Fruit fly (Drosophila melanogaster) whole organism, adult: Measurements from ENCODE around the gene Hibch.

Experiments
- CG11617 ChIP-seq: fragments of 200-800 bp; sonication (Bioruptor generic); optimal IDR thresholded peaks from 2 replicates; lab custom pipeline; 2017; ENCODE audit warnings: mild to moderate bottlenecking, missing biosample characterization, missing genetic modification reagents, missing genetic modification characterization
- CG12768 ChIP-seq: fragments of 200-800 bp; sonication (Bioruptor generic); optimal IDR thresholded peaks from 2 replicates; lab custom pipeline; 2017; ENCODE audit warnings: missing biosample characterization, missing genetic modification characterization, mild to moderate bottlenecking, moderate library complexity, missing genetic modification reagents
- CG14711 ChIP-seq: fragments of 200-800 bp; sonication (Bioruptor generic); optimal IDR thresholded peaks from 2 replicates; lab custom pipeline; 2018; ENCODE audit warnings: missing biosample characterization, mild to moderate bottlenecking, missing genetic modification characterization, moderate library complexity
- CG1620 ChIP-seq: fragments of 200-800 bp; sonication (Bioruptor generic); optimal IDR thresholded peaks from 2 replicates; lab custom pipeline; 2016; ENCODE audit warnings: missing biosample characterization, missing genetic modification characterization
- CG33017 ChIP-seq: fragments of 200-800 bp; sonication (Bioruptor generic); optimal IDR thresholded peaks from 2 replicates; lab custom pipeline; 2018; ENCODE audit warnings: missing biosample characterization, mild to moderate bottlenecking, missing genetic modification characterization, moderate library complexity
- CG5204 ChIP-seq: fragments of 200-800 bp; sonication (Bioruptor generic); optimal IDR thresholded peaks from 2 replicates; lab custom pipeline; 2016; ENCODE audit warnings: missing biosample characterization, missing genetic modification characterization
- CG7045 ChIP-seq: fragments of 200-800 bp; sonication (Bioruptor generic); optimal IDR thresholded peaks from 2 replicates; lab custom pipeline; 2017; ENCODE audit warnings: missing biosample characterization, mild to moderate bottlenecking, missing genetic modification characterization
- CG7101 ChIP-seq: fragments of 200-800 bp; sonication (Bioruptor generic); optimal IDR thresholded peaks from 2 replicates; lab custom pipeline; 2018; ENCODE audit warnings: missing biosample characterization, mild to moderate bottlenecking, missing genetic modification characterization, moderate library complexity
- Clk ChIP-seq: fragments of 200-800 bp; sonication (Bioruptor generic); optimal IDR thresholded peaks from 2 replicates; lab custom pipeline; 2017; ENCODE audit warnings: missing biosample characterization, missing genetic modification characterization
- Crg-1 ChIP-seq: fragments of 200-800 bp; sonication (Bioruptor generic); optimal IDR thresholded peaks from 2 replicates; lab custom pipeline; 2016; ENCODE audit warnings: missing biosample characterization, missing genetic modification characterization
- Hr96 ChIP-seq: fragments of 200-800 bp; sonication (Bioruptor generic); optimal IDR thresholded peaks from 2 replicates; lab custom pipeline; 2016; ENCODE audit warnings: missing biosample characterization, missing genetic modification characterization
- Mnt ChIP-seq: fragments of 200-800 bp; sonication (Bioruptor generic); optimal IDR thresholded peaks from 2 replicates; lab custom pipeline; 2016; ENCODE audit warnings: missing biosample characterization, mild to moderate bottlenecking, missing genetic modification characterization
- bab1 ChIP-seq: fragments of 200-800 bp; sonication (Bioruptor generic); optimal IDR thresholded peaks from 3 replicates; lab custom pipeline; 2019; ENCODE audit warnings: missing biosample characterization, mild to moderate bottlenecking, missing genetic modification characterization, moderate library complexity
- cic ChIP-seq: fragments of 200-800 bp; sonication (Bioruptor generic); optimal IDR thresholded peaks from 2 replicates; lab custom pipeline; 2017; ENCODE audit warnings: missing biosample characterization, mild to moderate bottlenecking, missing genetic modification characterization, moderate library complexity
- cnc ChIP-seq, 2 experiments: fragments of >200 bp; optimal IDR thresholded peaks; 2 replicates each; lab custom pipeline; 2017
- kay ChIP-seq: fragments of 200-800 bp; sonication (Bioruptor generic); peaks from one replicate; lab custom pipeline; 2016; ENCODE audit warnings: missing biosample characterization, missing genetic modification characterization, borderline replicate concordance
- ovo ChIP-seq: fragments of 200-800 bp; sonication (Bioruptor generic); optimal IDR thresholded peaks from 2 replicates; lab custom pipeline; 2016; ENCODE audit warnings: missing biosample characterization, missing genetic modification characterization
- pad ChIP-seq: fragments of 200-800 bp; sonication (Bioruptor generic); optimal IDR thresholded peaks from 3 replicates; lab custom pipeline; 2017; ENCODE audit warnings: missing biosample characterization, missing genetic modification characterization, mild to moderate bottlenecking, moderate library complexity, missing genetic modification reagents
- tj ChIP-seq: fragments of 200-800 bp; sonication (Bioruptor generic); optimal IDR thresholded peaks from 3 replicates; lab custom pipeline; 2017; ENCODE audit warnings: missing biosample characterization, mild to moderate bottlenecking, missing genetic modification characterization, moderate library complexity
- toe ChIP-seq: fragments of 200-800 bp; sonication (Bioruptor generic); optimal IDR thresholded peaks from 2 replicates; lab custom pipeline; 2016; ENCODE audit warnings: missing biosample characterization, missing genetic modification characterization

The Hibch gene

dm6 chr3R:15356645-15357431 lies at the start of gene Hibch, which contains the start of gene Atg4b:
TSS of gene Hibch (plus strand) at chr3R:15357229.
TSS of gene Atg4b (minus strand) at chr3R:15356924.
- peak; percentile 67 for TF ChIP-seq CG1620 (GFP tag; lab: Kevin White, UChicago)
- no peak for TF ChIP-seq cnc (optimal IDR thresholded peaks at IDR 0.05; lab: Kevin White, UChicago)
- peak; percentile 86 for TF ChIP-seq CG11617 (GFP tag; lab: Kevin White, UChicago)
- no peak for TF ChIP-seq Hr96 (GFP tag; lab: Kevin White, UChicago)
- TF ChIP-seq CG5204 (GFP tag; lab: Kevin White, UChicago): no peak
- TF ChIP-seq cic: peak; percentile 76
- peak; percentile 90 for TF ChIP-seq CG12768
- TF ChIP-seq Clk (GFP tag; lab: Kevin White, UChicago): peak; percentile 79
- TF ChIP-seq CG33017 (tag; lab: Kevin White, UChicago): peak; percentile 77
- TF ChIP-seq Mnt (GFP tag; lab: Kevin White, UChicago): peak; percentile 63
- TF ChIP-seq CG7101 (tag; lab: Kevin White, UChicago): peak; percentile 88
- TF ChIP-seq tj (GFP tag; lab: Kevin White, UChicago): no peak
- TF ChIP-seq CG7045 (GFP tag; lab: Kevin White, UChicago): peak; percentile 83
- TF ChIP-seq Crg-1 (GFP tag; lab: Kevin White, UChicago): peak; percentile 79
- TF ChIP-seq CG14711 (tag; lab: Kevin White, UChicago): peak; percentile 84
- peak; percentile 67 for TF ChIP-seq ovo (GFP tag; lab: Kevin White, UChicago)
- TF ChIP-seq bab1: peak; percentile 88
- TF ChIP-seq pad (GFP tag; lab: Kevin White, UChicago): peak; percentile 79

dm6 chr3R:15309924-15310323 lies 47.1 kb upstream of the Hibch start, which contains the start of gene Tm2:
TSS of gene Tm2 (plus strand) at chr3R:15310193.
- TF ChIP-seq CG7101 (tag; lab: Kevin White, UChicago) (no peak), pad (GFP tag; lab: Kevin White, UChicago) (no peak), Hr96 (GFP tag; lab: Kevin White, UChicago) (no peak), Mnt (GFP tag; lab: Kevin White, UChicago) (no peak), Crg-1 (GFP tag; lab: Kevin White, UChicago) (no peak), CG11617 (GFP tag; lab: Kevin White, UChicago) (no peak), Clk (GFP tag; lab: Kevin White, UChicago) (no peak), toe (GFP tag; lab: Kevin White, UChicago) (no peak)

dm6 chr3R:15310695-15311094 lies 46.3 kb upstream of the Hibch start:
- TF ChIP-seq cnc (optimal IDR thresholded peaks at IDR 0.05; lab: Kevin White, UChicago) (no peak), Crg-1 (GFP tag; lab: Kevin White, UChicago) (no peak), Clk (GFP tag; lab: Kevin White, UChicago) (no peak), Mnt (GFP tag; lab: Kevin White, UChicago) (no peak), ovo (GFP tag; lab: Kevin White, UChicago) (no peak), CG7045 (GFP tag; lab: Kevin White, UChicago) (no peak)

- TF ChIP-seq CG5204 (GFP tag; lab: Kevin White, UChicago) (no peak), CG1620 (GFP tag; lab: Kevin White, UChicago) (no peak), CG11617 (GFP tag; lab: Kevin White, UChicago) (no peak), Mnt (GFP tag; lab: Kevin White, UChicago) (no peak), kay (GFP tag; lab: Kevin White, UChicago) (no peak), toe (GFP tag; lab: Kevin White, UChicago) (no peak), CG7101 (tag; lab: Kevin White, UChicago) (no peak), CG14711 (tag; lab: Kevin White, UChicago) (no peak), cic (no peak), pad (GFP tag; lab: Kevin White, UChicago) (no peak)
These were observed 43.2 kb upstream of the Hibch start for dm6 chr3R:15313836-15314235.

dm6 chr3R:15316326-15316725 lies 40.7 kb upstream of the Hibch start, which contains the start of gene CG14866:
TSS of gene CG14866 (plus strand) at chr3R:15316471.
- TF ChIP-seq Hr96 (GFP tag; lab: Kevin White, UChicago): no peak
- TF ChIP-seq pad (GFP tag; lab: Kevin White, UChicago): no peak
- TF ChIP-seq CG33017 (tag; lab: Kevin White, UChicago): no peak
- no peak for TF ChIP-seq CG5204 (GFP tag; lab: Kevin White, UChicago)
- TF ChIP-seq ovo (GFP tag; lab: Kevin White, UChicago): no peak
- TF ChIP-seq cic: no peak
- TF ChIP-seq bab1: no peak
- no peak for TF ChIP-seq toe (GFP tag; lab: Kevin White, UChicago)
- no peak for TF ChIP-seq CG14711 (tag; lab: Kevin White, UChicago)
- TF ChIP-seq CG1620 (GFP tag; lab: Kevin White, UChicago): no peak
- no peak for TF ChIP-seq Crg-1 (GFP tag; lab: Kevin White, UChicago)
- TF ChIP-seq CG12768: no peak
- TF ChIP-seq kay (GFP tag; lab: Kevin White, UChicago): no peak
- no peak for TF ChIP-seq CG7101 (tag; lab: Kevin White, UChicago)
- no peak for TF ChIP-seq cnc (optimal IDR thresholded peaks at IDR 0.05; lab: Kevin White, UChicago)
- TF ChIP-seq tj (GFP tag; lab: Kevin White, UChicago): no peak
- no peak for TF ChIP-seq CG11617 (GFP tag; lab: Kevin White, UChicago)
- no peak for TF ChIP-seq CG7045 (GFP tag; lab: Kevin White, UChicago)
